Worm (Caenorhabditis elegans): ENCODE data around the gene swip-10.

ce11 chrX:2084019-2084418 is 34.0 kb downstream of the swip-10 start, which contains the start of gene F49H12.3:
- TF ChIP-seq ceh-91 (GFP tag; IDR thresholded peaks at IDR 0.05) (no peak), F55B11.4 (tag; optimal IDR thresholded peaks at IDR 0.05; ENCODE audit: borderline replicate concordance, insufficient read depth) (no peak), ztf-28 (GFP tag; IDR thresholded peaks at IDR 0.05) (no peak), athp-1 (tag; optimal IDR thresholded peaks at IDR 0.05) (no peak), cebp-1 (GFP tag; IDR thresholded peaks at IDR 0.05) (no peak), cebp-1 (tag; optimal IDR thresholded peaks at IDR 0.05) (no peak), ztf-22 (GFP tag; optimal IDR thresholded peaks at IDR 0.05) (no peak), dox-1 (GFP tag; IDR thresholded peaks at IDR 0.05) (no peak), snpc-4 (GFP tag; optimal IDR thresholded peaks at IDR 0.05) (no peak), snpc-4 (tag; optimal IDR thresholded peaks at IDR 0.05) (no peak), gei-17 (GFP tag; optimal IDR thresholded peaks at IDR 0.05) (no peak), sptf-2 (GFP tag; optimal IDR thresholded peaks at IDR 0.05) (no peak), pha-4 (tag; optimal IDR thresholded peaks at IDR 0.05) (no peak), dpl-1 (GFP tag; optimal IDR thresholded peaks at IDR 0.05) (no peak), lin-35 (GFP tag; optimal IDR thresholded peaks at IDR 0.05) (no peak)
